Worm (Caenorhabditis elegans) whole organism, L1 larva: ENCODE results near the gene srx-82.

Experiments
- egl-27 ChIP-seq, 2 experiments: fragments of 150-350 bp in 1 of 2; sonication (generic microtip); optimal IDR thresholded peaks; 3 replicates each; lab custom pipeline; 2017 to 2018; ENCODE audit warnings: missing biosample characterization in 2 of 2, missing genetic modification characterization in 2 of 2, missing genetic modification reagents in 2 of 2
- elt-3 ChIP-seq, 6 experiments: fragments of 150-350 bp in 1 of 6; sonication (generic microtip); optimal IDR thresholded peaks; 2 replicates each; lab custom pipeline; 2017 to 2018; ENCODE audit warnings: missing biosample characterization in 6 of 6, missing genetic modification characterization in 6 of 6, inconsistent platforms in 1 of 6
- pqm-1 ChIP-seq: sonication (generic microtip); optimal IDR thresholded peaks from 3 replicates; lab custom pipeline; 2017; ENCODE audit warnings: missing biosample characterization, missing genetic modification characterization

ce11 chrV:11613007-11613406 is 23.5 kb downstream of the srx-82 start, which contains the start of gene tag-290:
- no peak for TF ChIP-seq elt-3 (tag; optimal IDR thresholded peaks at IDR 0.05; lab: Kevin White, UChicago)
- TF ChIP-seq pqm-1 (tag; lab: Kevin White, UChicago) = no peak
- TF ChIP-seq egl-27 (tag; optimal IDR thresholded peaks at IDR 0.05; lab: Kevin White, UChicago) = no peak
